Worm (Caenorhabditis elegans): ENCODE results near the gene col-142.

The col-142 gene

DNA sequence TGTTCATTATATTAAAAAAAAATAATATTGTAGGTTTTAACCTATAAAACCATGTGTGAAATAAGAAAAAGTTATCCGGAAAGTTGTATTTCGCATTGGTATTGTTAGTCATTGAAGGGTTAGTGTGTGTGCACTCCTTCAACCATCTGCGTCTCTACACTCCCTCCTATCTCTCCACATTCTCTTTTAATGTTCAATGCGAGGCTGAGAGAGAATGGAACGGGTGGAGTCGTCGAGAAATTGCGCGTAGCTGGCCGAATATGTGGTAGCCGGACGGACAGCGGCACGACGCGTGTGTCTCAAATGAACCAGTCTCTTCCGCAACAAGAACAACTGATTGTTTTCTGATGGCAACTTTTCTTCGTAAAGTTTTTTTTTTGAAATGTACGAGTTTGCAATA, 34.1 kb upstream of the col-142 start:
- TF ChIP-seq zip-8 (tag; optimal IDR thresholded peaks at IDR 0.05) (no peak), nhr-76 (tag; optimal IDR thresholded peaks at IDR 0.05) (no peak), unc-120 (tag; optimal IDR thresholded peaks at IDR 0.05; ENCODE audit: poor library complexity, severe bottlenecking) (peak; percentile 79), ham-2 (GFP tag; optimal IDR thresholded peaks at IDR 0.05) (peak; percentile 46), hlh-1 (tag; optimal IDR thresholded peaks at IDR 0.05) (peak; percentile 58), ces-1 (GFP tag; optimal IDR thresholded peaks at IDR 0.05) (peak; percentile 29), mls-2 (tag; optimal IDR thresholded peaks at IDR 0.05) (peak; percentile 33), sem-2 (GFP tag; optimal IDR thresholded peaks at IDR 0.05) (no peak), sptf-1 (tag; optimal IDR thresholded peaks at IDR 0.05) (no peak), lin-13 (tag; optimal IDR thresholded peaks at IDR 0.05) (no peak)

DNA sequence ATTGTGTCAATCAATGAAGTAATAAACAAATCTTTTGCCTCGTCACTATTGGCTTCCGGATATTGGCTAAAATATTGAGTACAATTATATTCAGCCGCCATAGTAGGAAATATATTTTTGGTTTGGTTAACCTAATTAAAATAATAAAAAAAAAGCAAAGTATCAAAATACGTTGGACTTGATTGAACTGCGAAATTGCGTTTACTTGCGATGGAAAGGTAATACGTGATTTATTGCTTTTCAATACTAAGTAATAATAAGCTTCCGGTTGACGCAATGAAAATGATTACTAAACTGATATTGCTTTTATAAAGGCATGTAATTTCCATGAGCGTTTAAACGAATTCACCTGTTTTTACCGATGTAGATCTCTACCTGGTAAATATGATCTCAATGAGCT, 31.4 kb upstream of the col-142 start, which contains the start of gene dmsr-9:
TSS of gene dmsr-9 (minus strand) at position 101 of the 400 bp plus-strand sequence.
- TF ChIP-seq drap-1 (GFP tag; optimal IDR thresholded peaks at IDR 0.05) (no peak), sem-2 (GFP tag; optimal IDR thresholded peaks at IDR 0.05) (no peak), hlh-1 (tag; optimal IDR thresholded peaks at IDR 0.05) (no peak), flh-1 (GFP tag; optimal IDR thresholded peaks at IDR 0.05) (no peak), sptf-1 (tag; optimal IDR thresholded peaks at IDR 0.05) (no peak), tbx-8 (GFP tag; optimal IDR thresholded peaks at IDR 0.05) (no peak), nhr-12 (tag; optimal IDR thresholded peaks at IDR 0.05) (no peak), lin-13 (tag; optimal IDR thresholded peaks at IDR 0.05) (no peak), ham-2 (GFP tag; optimal IDR thresholded peaks at IDR 0.05) (no peak)

DNA sequence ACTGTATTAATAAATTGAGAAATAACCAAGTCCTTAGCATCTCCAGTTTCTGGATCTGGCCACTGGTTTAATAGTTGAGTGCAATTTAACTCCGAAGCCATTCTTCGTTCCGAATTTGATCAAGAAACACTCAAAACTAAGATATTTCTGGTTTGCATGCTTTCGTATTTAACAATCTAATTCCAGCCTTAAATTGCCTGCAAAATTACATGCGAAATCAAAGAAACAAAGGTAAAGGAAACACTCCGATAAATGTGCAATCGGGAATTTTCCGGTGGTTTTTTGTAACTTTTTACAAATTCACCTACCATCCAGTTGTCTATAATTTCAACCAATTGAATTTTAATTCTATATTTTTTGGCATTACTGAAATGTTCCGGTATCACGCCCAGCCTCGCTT, 29.1 kb upstream of the col-142 start, which contains the start of gene dmsr-10:
TSS of gene dmsr-10 (minus strand) at position 101 of the 400 bp plus-strand sequence.
- no peak for TF ChIP-seq tbx-8 (GFP tag; optimal IDR thresholded peaks at IDR 0.05)

DNA sequence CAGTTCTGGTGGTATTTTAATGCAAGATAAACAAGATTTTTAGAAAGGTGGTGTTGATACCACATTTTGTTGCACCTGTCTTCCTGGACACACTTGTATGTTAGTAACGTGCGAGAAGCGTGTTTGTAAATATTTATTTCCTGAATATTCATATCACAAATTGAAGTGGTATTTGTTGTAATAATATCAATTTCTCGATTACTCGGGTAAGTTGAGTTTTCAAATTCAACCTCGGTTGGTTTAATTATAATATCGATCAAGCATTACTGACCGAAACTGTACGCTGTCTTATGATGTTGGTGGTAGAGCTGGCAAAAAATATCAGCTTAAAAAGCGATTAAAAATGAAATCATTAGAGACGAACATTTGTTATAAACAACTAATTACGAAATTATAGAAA, 27.0 kb upstream of the col-142 start, which contains the start of gene dmsr-11:
TSS of gene dmsr-11 (minus strand) at position 101 of the 400 bp plus-strand sequence.
- TF ChIP-seq cnd-1 (tag; optimal IDR thresholded peaks at IDR 0.05) = no peak
- no peak for TF ChIP-seq elt-3 (tag; optimal IDR thresholded peaks at IDR 0.05)
- TF ChIP-seq sem-2 (GFP tag; optimal IDR thresholded peaks at IDR 0.05) = no peak
- TF ChIP-seq sptf-1 (tag; optimal IDR thresholded peaks at IDR 0.05) = no peak
- TF ChIP-seq pha-4 (tag; optimal IDR thresholded peaks at IDR 0.05) = no peak
- TF ChIP-seq mep-1 (tag; optimal IDR thresholded peaks at IDR 0.05) = no peak
- TF ChIP-seq hlh-1 (tag; optimal IDR thresholded peaks at IDR 0.05) = no peak
- TF ChIP-seq ces-1 (GFP tag; optimal IDR thresholded peaks at IDR 0.05) = no peak
- TF ChIP-seq lin-13 (tag; optimal IDR thresholded peaks at IDR 0.05) = no peak

DNA sequence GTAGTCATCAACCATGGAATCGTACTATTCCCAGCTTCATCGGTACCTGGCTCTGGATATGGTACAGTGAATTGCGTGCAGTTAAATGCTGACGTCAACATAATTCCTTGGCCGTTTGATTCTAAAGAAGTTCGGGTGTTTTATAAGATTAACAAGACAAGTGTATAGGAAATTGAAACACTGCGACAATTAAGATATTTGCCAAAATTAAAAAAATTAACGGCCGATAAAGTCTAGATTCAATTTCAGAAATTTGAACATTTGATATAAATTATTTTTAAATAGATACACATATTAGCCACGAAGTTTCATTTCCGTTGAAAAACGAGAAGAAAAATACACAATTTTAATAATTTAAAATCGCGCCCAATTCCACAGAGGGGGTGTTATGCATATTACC, 24.6 kb upstream of the col-142 start, which contains the start of gene dmsr-12:
TSS of gene dmsr-12 (minus strand) at position 101 of the 400 bp plus-strand sequence.
- TF ChIP-seq nhr-76 (tag; optimal IDR thresholded peaks at IDR 0.05) (no peak), mep-1 (tag; optimal IDR thresholded peaks at IDR 0.05) (no peak), sem-2 (GFP tag; optimal IDR thresholded peaks at IDR 0.05) (no peak), lin-32 (GFP tag; optimal IDR thresholded peaks at IDR 0.05) (no peak), sptf-1 (tag; optimal IDR thresholded peaks at IDR 0.05) (no peak), unc-39 (tag; optimal IDR thresholded peaks at IDR 0.05) (no peak), blmp-1 (tag; optimal IDR thresholded peaks at IDR 0.05) (no peak), unc-62 (GFP tag; optimal IDR thresholded peaks at IDR 0.05) (no peak), elt-3 (tag; optimal IDR thresholded peaks at IDR 0.05) (no peak), nhr-12 (tag; optimal IDR thresholded peaks at IDR 0.05) (no peak), ceh-43 (GFP tag; optimal IDR thresholded peaks at IDR 0.05) (no peak), nhr-237 (tag; optimal IDR thresholded peaks at IDR 0.05) (no peak), elt-1 (tag; optimal IDR thresholded peaks at IDR 0.05; ENCODE audit: borderline replicate concordance, insufficient read depth) (no peak), cnd-1 (tag; optimal IDR thresholded peaks at IDR 0.05) (no peak), bed-3 (GFP tag; optimal IDR thresholded peaks at IDR 0.05) (no peak), mab-5 (tag; optimal IDR thresholded peaks at IDR 0.05) (no peak), zip-8 (tag; optimal IDR thresholded peaks at IDR 0.05) (no peak)

DNA sequence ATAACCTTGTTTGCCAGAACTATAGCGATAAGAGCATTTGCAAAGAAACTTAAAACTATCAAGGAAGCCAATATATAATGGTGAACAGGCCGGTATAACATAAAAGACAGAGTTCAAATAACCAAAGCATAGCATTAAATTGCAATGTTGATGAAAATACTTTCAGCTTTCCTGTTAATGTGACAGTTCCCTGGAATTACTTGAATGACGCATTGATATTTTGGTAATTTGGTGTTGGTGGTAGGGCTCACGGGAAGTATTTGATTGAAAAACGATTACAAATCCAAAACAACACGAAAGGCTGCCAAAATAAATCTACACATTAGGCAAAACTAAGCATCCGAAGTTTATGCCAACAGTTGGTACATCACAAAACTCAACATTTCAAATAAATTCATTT, 22.0 kb upstream of the col-142 start, which contains the start of gene dmsr-16:
TSS of gene dmsr-16 (minus strand) at position 101 of the 400 bp plus-strand sequence.
- no peak for TF ChIP-seq lin-32 (GFP tag; optimal IDR thresholded peaks at IDR 0.05)
- TF ChIP-seq nhr-2 (tag; optimal IDR thresholded peaks at IDR 0.05) = no peak
- TF ChIP-seq elt-1 (tag; optimal IDR thresholded peaks at IDR 0.05; ENCODE audit: borderline replicate concordance, insufficient read depth) = no peak
- no peak for TF ChIP-seq ham-2 (GFP tag; optimal IDR thresholded peaks at IDR 0.05)
- no peak for TF ChIP-seq lsy-2 (tag; optimal IDR thresholded peaks at IDR 0.05)
- TF ChIP-seq mls-2 (tag; optimal IDR thresholded peaks at IDR 0.05) = no peak
- no peak for TF ChIP-seq zip-8 (tag; optimal IDR thresholded peaks at IDR 0.05)
- TF ChIP-seq ceh-39 (tag; optimal IDR thresholded peaks at IDR 0.05) = no peak
